Worm (Caenorhabditis elegans) whole organism, L4/young adult: ENCODE measurements around the gene kcnl-4.

Source experiments
- W03F9.2 ChIP-seq: fragments of 150-350 bp; optimal IDR thresholded peaks from 2 replicates; lab custom pipeline; 2014; ENCODE audit warnings: missing biosample characterization, missing genetic modification characterization
- dao-5 ChIP-seq: sonication (generic microtip); optimal IDR thresholded peaks from 2 replicates; lab custom pipeline; 2016; ENCODE audit warnings: missing genotype, missing genetic modification characterization, moderate library complexity, missing compliant biosample characterization
- him-1 ChIP-seq: sonication (generic microtip); optimal IDR thresholded peaks from 2 replicates; lab custom pipeline; 2016; ENCODE audit warnings: missing genotype, missing genetic modification reagents, missing genetic modification characterization, missing compliant biosample characterization

ce11 chrV:14493665-14494064, 37.2 kb upstream of the kcnl-4 start:
- TF ChIP-seq him-1 (tag; lab: Kevin White, UChicago) = no peak
- TF ChIP-seq dao-5 = no peak
- no peak for TF ChIP-seq W03F9.2 (tag; lab: Kevin White, UChicago)
